Worm (Caenorhabditis elegans) whole organism, L3 larva: ENCODE results near the gene lec-12.

Experiments used
- R02D3.7 ChIP-seq: fragments of 150-350 bp; optimal IDR thresholded peaks from 2 replicates; lab custom pipeline; 2014; ENCODE audit warnings: missing biosample characterization, missing genetic modification characterization
- ZK546.5 ChIP-seq: sonication (generic microtip); optimal IDR thresholded peaks from 2 replicates; lab custom pipeline; 2017; ENCODE audit warnings: missing biosample characterization, missing genetic modification characterization
- ama-1 ChIP-seq: fragments of 150-350 bp; optimal IDR thresholded peaks from 2 replicates; lab custom pipeline; 2018
- ceh-16 ChIP-seq: sonication (generic microtip); optimal IDR thresholded peaks from 2 replicates; lab custom pipeline; 2017; ENCODE audit warnings: missing biosample characterization, missing genetic modification characterization
- ceh-28 ChIP-seq: fragments of 150-350 bp; optimal IDR thresholded peaks from 2 replicates; lab custom pipeline; 2014; ENCODE audit warnings: missing biosample characterization, missing genetic modification reagents, missing genetic modification characterization
- ceh-82 ChIP-seq: fragments of 150-350 bp; optimal IDR thresholded peaks from 2 replicates; lab custom pipeline; 2014; ENCODE audit warnings: missing biosample characterization, missing genetic modification characterization
- ceh-9 ChIP-seq: sonication (generic microtip); optimal IDR thresholded peaks from 2 replicates; lab custom pipeline; 2018; ENCODE audit warnings: missing biosample characterization, missing genetic modification characterization
- daf-12 ChIP-seq: fragments of 150-350 bp; optimal IDR thresholded peaks from 2 replicates; lab custom pipeline; 2014; ENCODE audit warnings: missing biosample characterization, missing genetic modification reagents, missing genetic modification characterization
- egl-27 ChIP-seq: sonication (generic microtip); optimal IDR thresholded peaks from 4 replicates; lab custom pipeline; 2017; ENCODE audit warnings: missing biosample characterization, missing genetic modification reagents, missing genetic modification characterization
- egl-5 ChIP-seq: fragments of 150-350 bp; optimal IDR thresholded peaks from 2 replicates; lab custom pipeline; 2017; ENCODE audit warnings: missing biosample characterization, missing genetic modification reagents, missing genetic modification characterization, inconsistent platforms
- elt-2 ChIP-seq: sonication (generic microtip); optimal IDR thresholded peaks from 2 replicates; lab custom pipeline; 2016; ENCODE audit warnings: missing genetic modification reagents, mild to moderate bottlenecking, missing genetic modification characterization, missing compliant biosample characterization
- eor-1 ChIP-seq, 2 experiments: fragments of 150-350 bp; optimal IDR thresholded peaks; 2 replicates each; lab custom pipeline; 2014 to 2018; ENCODE audit warnings: missing biosample characterization in 2 of 2, missing genetic modification characterization in 2 of 2
- fkh-10 ChIP-seq: sonication (generic microtip); optimal IDR thresholded peaks from 2 replicates; lab custom pipeline; 2017; ENCODE audit warnings: missing biosample characterization, missing genetic modification reagents, missing genetic modification characterization
- fkh-2 ChIP-seq: fragments of 150-350 bp; optimal IDR thresholded peaks from 2 replicates; lab custom pipeline; 2014; ENCODE audit warnings: missing biosample characterization, missing genetic modification reagents, missing genetic modification characterization
- jun-1 ChIP-seq: fragments of 150-350 bp; optimal IDR thresholded peaks from 2 replicates; lab custom pipeline; 2014; ENCODE audit warnings: missing biosample characterization, missing genetic modification reagents, missing genetic modification characterization
- lsy-12 ChIP-seq: sonication (generic microtip); optimal IDR thresholded peaks from 2 replicates; lab custom pipeline; 2016; ENCODE audit warnings: mild to moderate bottlenecking, missing genetic modification characterization, missing compliant biosample characterization
- mdl-1 ChIP-seq: fragments of 150-350 bp; optimal IDR thresholded peaks from 2 replicates; lab custom pipeline; 2014; ENCODE audit warnings: missing biosample characterization, missing genetic modification characterization
- nhr-23 ChIP-seq: fragments of 150-350 bp; optimal IDR thresholded peaks from 2 replicates; lab custom pipeline; 2014; ENCODE audit warnings: missing biosample characterization, missing genetic modification reagents, missing genetic modification characterization
- nhr-25 ChIP-seq: sonication (generic microtip); optimal IDR thresholded peaks from 2 replicates; lab custom pipeline; 2017; ENCODE audit warnings: missing biosample characterization, missing genetic modification characterization
- nhr-76 ChIP-seq: fragments of 150-350 bp; sonication (generic microtip); optimal IDR thresholded peaks from 5 replicates; lab custom pipeline; 2014; ENCODE audit warnings: missing biosample characterization, missing genetic modification characterization
- pha-4 ChIP-seq: fragments of 150-350 bp; optimal IDR thresholded peaks from 2 replicates; lab custom pipeline; 2014; ENCODE audit warnings: missing biosample characterization, missing genetic modification reagents, missing genetic modification characterization
- pqm-1 ChIP-seq: fragments of 150-350 bp; optimal IDR thresholded peaks from 2 replicates; lab custom pipeline; 2017; ENCODE audit warnings: missing biosample characterization, missing genetic modification characterization, inconsistent platforms
- sea-2 ChIP-seq: fragments of 150-350 bp; sonication (generic microtip); optimal IDR thresholded peaks from 4 replicates; lab custom pipeline; 2014; ENCODE audit warnings: missing biosample characterization, missing genetic modification reagents, missing genetic modification characterization
- snpc-4 ChIP-seq: fragments of 150-350 bp; optimal IDR thresholded peaks from 2 replicates; lab custom pipeline; 2014; ENCODE audit warnings: missing biosample characterization, missing genetic modification characterization
- tbx-2 ChIP-seq: sonication (generic microtip); optimal IDR thresholded peaks from 2 replicates; lab custom pipeline; 2016; ENCODE audit warnings: mild to moderate bottlenecking, missing genetic modification characterization, missing compliant biosample characterization
- unc-39 ChIP-seq: sonication (generic microtip); optimal IDR thresholded peaks from 4 replicates; lab custom pipeline; 2017; ENCODE audit warnings: missing biosample characterization, missing genetic modification characterization
- zag-1 ChIP-seq: fragments of 150-350 bp; optimal IDR thresholded peaks from 2 replicates; lab custom pipeline; 2014; ENCODE audit warnings: missing biosample characterization, missing genetic modification characterization
- ztf-4 ChIP-seq: fragments of 150-350 bp; optimal IDR thresholded peaks from 2 replicates; lab custom pipeline; 2014; ENCODE audit warnings: missing biosample characterization, missing genetic modification characterization

The lec-12 gene

DNA sequence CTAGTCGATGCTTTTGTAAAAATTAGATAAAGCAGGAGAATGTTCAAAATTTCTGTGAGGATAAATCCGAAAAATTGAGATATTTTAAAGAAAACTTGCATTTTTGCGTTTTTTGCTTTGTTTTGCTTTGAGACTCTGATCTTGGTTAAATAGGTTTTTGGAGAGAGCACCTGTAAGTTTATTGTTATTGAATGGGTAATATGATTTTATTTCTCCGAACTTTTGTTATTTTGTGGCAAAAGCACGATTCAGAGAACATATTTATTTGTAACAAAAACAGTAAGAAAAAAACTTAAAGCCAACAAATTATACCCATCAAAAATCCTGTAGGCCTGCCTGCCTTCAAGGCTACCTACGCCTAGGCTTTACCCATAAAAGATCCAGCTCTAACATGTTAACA is 50.4 kb downstream of the lec-12 start, which contains the start of gene str-121:
TSS of gene str-121 (minus strand) at position 101 of the 400 bp plus-strand sequence.
- TF ChIP-seq ZK546.5 (tag; lab: Kevin White, UChicago): no peak
- TF ChIP-seq nhr-76 (tag; lab: Kevin White, UChicago): no peak
- TF ChIP-seq egl-27 (tag; lab: Kevin White, UChicago): no peak
- no peak for TF ChIP-seq sea-2 (GFP tag; lab: Kevin White, UChicago)
- no peak for TF ChIP-seq fkh-2 (tag; lab: Kevin White, UChicago)
- no peak for TF ChIP-seq mdl-1
- no peak for TF ChIP-seq nhr-25 (tag; lab: Kevin White, UChicago)
- TF ChIP-seq R02D3.7: no peak
- TF ChIP-seq ceh-9 (tag; lab: Kevin White, UChicago): no peak
- TF ChIP-seq eor-1 (tag; optimal IDR thresholded peaks at IDR 0.05; lab: Kevin White, UChicago): no peak
- no peak for TF ChIP-seq pqm-1 (tag; lab: Kevin White, UChicago)
- no peak for TF ChIP-seq egl-5 (tag; lab: Kevin White, UChicago)
- no peak for TF ChIP-seq ceh-28 (tag; lab: Kevin White, UChicago)
- TF ChIP-seq elt-2 (tag; lab: Kevin White, UChicago): no peak
- TF ChIP-seq fkh-10 (GFP tag; lab: Kevin White, UChicago): no peak
- no peak for TF ChIP-seq ama-1
- no peak for TF ChIP-seq ceh-16 (tag; lab: Kevin White, UChicago)
- TF ChIP-seq tbx-2: no peak
- TF ChIP-seq unc-39: no peak
- no peak for TF ChIP-seq pha-4 (tag; lab: Kevin White, UChicago)
- TF ChIP-seq, all 47 proteins: peak for 0

DNA sequence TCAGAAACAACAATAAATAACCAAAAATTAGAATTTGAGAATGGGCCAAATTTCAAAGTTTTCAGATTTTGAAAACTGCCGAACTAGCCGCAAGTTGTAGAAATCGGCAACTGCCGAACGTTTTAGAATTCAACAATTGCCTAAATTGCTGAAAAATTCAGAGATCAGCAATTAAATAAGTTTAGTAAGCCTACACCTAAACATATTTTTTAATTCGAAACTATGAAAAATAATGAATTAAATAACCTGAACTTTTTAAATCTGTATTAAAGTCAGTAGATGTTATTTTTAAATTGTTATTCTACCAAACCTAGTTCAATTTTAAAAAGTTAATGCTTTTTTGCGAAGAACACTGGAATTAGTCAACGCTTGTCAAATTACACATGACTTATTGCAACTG is 54.5 kb downstream of the lec-12 start, which contains the start of gene nhr-204:
TSS of gene nhr-204 (minus strand) at position 101 of the 400 bp plus-strand sequence.
- TF ChIP-seq nhr-23 (tag; lab: Kevin White, UChicago) (no peak), elt-2 (tag; lab: Kevin White, UChicago) (no peak), jun-1 (tag; lab: Kevin White, UChicago) (no peak), daf-12 (no peak), snpc-4 (tag; lab: Kevin White, UChicago) (no peak), zag-1 (no peak), fkh-10 (GFP tag; lab: Kevin White, UChicago) (no peak), ztf-4 (tag; lab: Kevin White, UChicago) (no peak), lsy-12 (tag; lab: Kevin White, UChicago) (no peak), ceh-82 (tag; lab: Kevin White, UChicago) (no peak), nhr-76 (tag; lab: Kevin White, UChicago) (no peak), tbx-2 (no peak), egl-27 (tag; lab: Kevin White, UChicago) (no peak)
